Worm (Caenorhabditis elegans): ENCODE results near the gene kin-16.
"Not testable (repeated sequence)": the region's sequence is repeated elsewhere in the genome, so short reads cannot be mapped to it uniquely, and the experiment has no call there.

ce11 chrII:9459462-9459861 is 23.6 kb upstream of the kin-16 start, which contains the start of gene R09D1.14:
- TF ChIP-seq unc-62 (GFP tag; optimal IDR thresholded peaks at IDR 0.05); ztf-25 (GFP tag; IDR thresholded peaks at IDR 0.05); mxl-1 (tag; optimal IDR thresholded peaks at IDR 0.05); egl-18 (GFP tag; IDR thresholded peaks at IDR 0.05); F22D6.2 (tag; optimal IDR thresholded peaks at IDR 0.05); hmg-20 (GFP tag; IDR thresholded peaks at IDR 0.05); repo-1 (tag; optimal IDR thresholded peaks at IDR 0.05); F49E8.2 (tag; optimal IDR thresholded peaks at IDR 0.05; ENCODE audit: insufficient read depth); ama-1 (optimal IDR thresholded peaks at IDR 0.05); ama-1 (GFP tag; optimal IDR thresholded peaks at IDR 0.05); F55B11.4 (tag; optimal IDR thresholded peaks at IDR 0.05; ENCODE audit: borderline replicate concordance, insufficient read depth): not testable (repeated sequence)

Measured in whole organism, young adult.